Worm (Caenorhabditis elegans): ENCODE measurements around the gene nog-1.
A peak's percentile ranks its signal among the peaks of the same experiment; 100 is the strongest.

Gene nog-1

DNA sequence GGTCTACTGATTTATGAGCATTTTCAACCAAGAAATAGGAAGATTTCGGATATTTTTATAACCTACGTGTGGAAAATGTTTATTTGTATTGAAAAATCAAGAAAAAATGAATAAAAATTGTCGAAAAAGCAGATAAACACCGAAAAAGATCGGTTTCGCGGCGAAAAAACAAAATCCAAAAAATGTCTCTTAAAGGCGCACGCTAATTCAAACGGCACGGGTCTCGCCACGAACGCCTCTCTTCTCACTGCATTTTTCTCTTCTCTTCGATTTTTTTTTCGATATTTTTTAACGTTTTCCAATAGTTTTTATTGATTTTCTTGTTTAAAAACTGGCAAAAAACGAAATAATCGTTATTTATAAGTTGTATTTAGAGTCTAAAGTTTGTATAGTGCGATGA lies 31.9 kb downstream of the nog-1 start (continued):
- TF ChIP-seq Y53F4B.3 (GFP tag; IDR thresholded peaks at IDR 0.05) (no peak), rcor-1 (GFP tag; IDR thresholded peaks at IDR 0.05) (0 out of 2 replicates have a peak, but pooled peaks have one; percentile 21)

DNA sequence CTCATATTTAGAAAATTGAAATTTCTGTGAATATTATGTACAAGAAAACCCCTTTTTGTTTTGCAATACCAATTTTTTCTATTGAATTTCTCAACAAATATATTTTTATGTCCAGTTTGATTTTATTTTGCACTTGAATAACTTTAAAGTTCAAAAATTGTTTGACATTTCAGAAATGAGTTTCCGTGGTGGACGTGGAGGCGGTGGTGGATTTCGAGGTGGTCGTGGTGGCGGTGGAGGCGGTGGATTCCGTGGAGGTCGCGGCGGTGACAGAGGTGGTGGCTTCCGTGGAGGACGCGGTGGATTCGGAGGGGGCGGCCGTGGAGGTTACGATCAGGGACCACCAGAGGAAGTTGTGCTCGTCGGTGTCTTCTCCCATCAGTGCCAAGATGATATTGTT lies 32.3 kb downstream of the nog-1 start, which contains the start of gene garr-1:
Gene garr-1, plus strand, starts transcription at position 174 of the 400 bp plus-strand sequence.
- TF ChIP-seq mcd-1 (GFP tag; IDR thresholded peaks at IDR 0.05) (no peak), egrh-3 (GFP tag; IDR thresholded peaks at IDR 0.05) (peak; percentile 68; the same call in 1 of the 2 replicates), T26A5.8 (tag; optimal IDR thresholded peaks at IDR 0.05) (no peak)

DNA sequence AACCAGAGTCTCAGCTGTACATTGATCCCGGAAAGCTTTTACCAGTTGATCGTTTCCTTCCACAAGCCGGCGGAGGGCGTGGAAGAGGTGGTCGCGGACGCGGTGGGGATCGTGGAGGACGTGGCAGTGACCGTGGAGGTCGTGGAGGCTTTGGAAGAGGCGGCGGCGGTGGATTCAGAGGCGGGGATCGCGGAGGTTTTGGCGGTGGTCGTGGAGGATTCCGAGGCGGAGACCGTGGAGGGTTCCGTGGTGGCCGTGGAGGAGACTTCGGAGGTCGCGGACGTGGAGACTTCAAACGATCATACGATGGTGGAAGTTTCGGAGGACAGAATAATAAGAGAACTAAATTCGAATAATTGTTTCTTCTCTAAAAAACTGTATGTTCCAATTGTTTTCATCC lies 32.9 kb downstream of the nog-1 start:
- TF ChIP-seq ceh-100 (GFP tag; IDR thresholded peaks at IDR 0.05) (no peak), zfh-2 (GFP tag; conservative IDR thresholded peaks at IDR 0.05) (peak; percentile 81), egrh-3 (GFP tag; IDR thresholded peaks at IDR 0.05) (peak; percentile 95)

DNA sequence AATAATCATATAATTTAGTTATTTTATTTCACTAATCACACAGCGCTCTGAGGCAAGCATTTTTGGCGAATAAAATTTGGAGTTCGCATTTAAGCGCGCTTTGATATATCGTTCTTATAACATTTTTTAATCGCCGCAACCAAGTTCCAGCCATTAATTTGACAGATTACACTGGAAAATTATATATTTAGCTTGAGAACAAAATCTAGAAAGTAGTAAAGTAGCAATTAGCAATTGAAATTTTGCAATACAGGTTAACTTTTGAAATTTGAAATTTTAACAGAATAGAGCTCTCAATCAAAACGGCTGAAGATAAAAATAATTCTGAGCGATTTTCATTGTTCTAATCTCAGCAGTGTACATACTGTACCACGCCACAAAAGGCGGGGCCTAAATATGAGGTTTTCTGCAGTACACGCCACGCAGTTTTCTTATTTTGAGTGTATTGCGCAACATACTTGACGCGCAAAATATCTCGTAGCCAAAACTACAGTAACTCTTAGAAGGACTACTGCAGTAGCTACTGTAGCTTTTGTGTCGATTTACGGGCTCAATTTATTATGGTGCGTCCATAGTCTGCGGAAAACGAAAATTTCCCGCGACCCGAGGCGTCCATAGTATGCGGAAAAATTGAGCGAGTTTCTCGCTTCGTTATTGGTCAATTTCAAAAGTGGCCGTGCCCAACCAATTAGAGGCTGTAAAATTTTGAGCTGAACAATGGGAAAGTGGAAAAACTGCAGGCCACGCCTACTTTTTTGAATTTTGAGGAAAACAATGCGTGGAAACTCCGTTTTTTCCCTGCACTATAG lies 33.6 kb downstream of the nog-1 start:
- TF ChIP-seq snpc-1.1 (tag; optimal IDR thresholded peaks at IDR 0.05; ENCODE audit: insufficient read depth) = peak; percentile 67
- TF ChIP-seq tlf-1 (GFP tag; optimal IDR thresholded peaks at IDR 0.05) = peak; percentile 50
- TF ChIP-seq hrde-1 (tag; optimal IDR thresholded peaks at IDR 0.05; ENCODE audit: borderline replicate concordance) = peak; percentile 77
- TF ChIP-seq Y53G8AR.9 (GFP tag; conservative IDR thresholded peaks at IDR 0.05) = peak; percentile 39
- peak; percentile 74 for TF ChIP-seq lsl-1 (GFP tag; optimal IDR thresholded peaks at IDR 0.05)
- peak; percentile 59 for TF ChIP-seq madf-6 (GFP tag; IDR thresholded peaks at IDR 0.05)
- peak; percentile 59; the same call in 1 of the 2 replicates for TF ChIP-seq nfya-2 (GFP tag; IDR thresholded peaks at IDR 0.05)
- TF ChIP-seq ets-4 (GFP tag; optimal IDR thresholded peaks at IDR 0.05) = no peak
- peak; percentile 33 for TF ChIP-seq chd-7 (tag; optimal IDR thresholded peaks at IDR 0.05)
- no peak for TF ChIP-seq ama-1 (optimal IDR thresholded peaks at IDR 0.05)
- peak; percentile 34 to 83 for TF ChIP-seq ama-1 (GFP tag; optimal IDR thresholded peaks at IDR 0.05)
- TF ChIP-seq snpc-1.3 (tag; optimal IDR thresholded peaks at IDR 0.05; ENCODE audit: insufficient read depth) = peak; percentile 16
- peak; percentile 66 for TF ChIP-seq hsf-1 (GFP tag; IDR thresholded peaks at IDR 0.05)
- TF ChIP-seq cebp-2 (GFP tag; IDR thresholded peaks at IDR 0.05) = 0 out of 2 replicates have a peak, but pooled peaks have one; percentile 36
- 0 out of 2 replicates have a peak, but pooled peaks have one; percentile 81 for TF ChIP-seq F37B4.10 (GFP tag; IDR thresholded peaks at IDR 0.05)
- 0 out of 2 replicates have a peak, but pooled peaks have one; percentile 43 for TF ChIP-seq C17E4.6 (GFP tag; IDR thresholded peaks at IDR 0.05)
- peak; percentile 71 for TF ChIP-seq snpc-4 (GFP tag; optimal IDR thresholded peaks at IDR 0.05)
- peak in 3 of 4 experiments; percentile 80 to 95 (median 92) for TF ChIP-seq snpc-4 (tag; optimal IDR thresholded peaks at IDR 0.05)
- TF ChIP-seq unc-130 (GFP tag; optimal IDR thresholded peaks at IDR 0.05) = no peak
- TF ChIP-seq dpff-1 (tag; optimal IDR thresholded peaks at IDR 0.05) = peak; percentile 61
- no peak for TF ChIP-seq zfh-2 (GFP tag; conservative IDR thresholded peaks at IDR 0.05)
- peak; percentile 83 for TF ChIP-seq F39B2.1 (GFP tag; IDR thresholded peaks at IDR 0.05)
- no peak for TF ChIP-seq aptf-2 (GFP tag; conservative IDR thresholded peaks at IDR 0.05)
- TF ChIP-seq tbp1 (GFP tag; optimal IDR thresholded peaks at IDR 0.05) = peak; percentile 17
- peak; percentile 17 for TF ChIP-seq atf-7 (tag; optimal IDR thresholded peaks at IDR 0.05)
- peak; percentile 88 for TF ChIP-seq F49E8.2 (tag; optimal IDR thresholded peaks at IDR 0.05; ENCODE audit: insufficient read depth)
- TF ChIP-seq madf-3 (GFP tag; IDR thresholded peaks at IDR 0.05) = peak; percentile 66; the same call in 1 of the 2 replicates
- 0 out of 2 replicates have a peak, but pooled peaks have one; percentile 53 for TF ChIP-seq attf-6 (GFP tag; IDR thresholded peaks at IDR 0.05)
- TF ChIP-seq rec-8 (tag; optimal IDR thresholded peaks at IDR 0.05) = peak in 1 of 2 experiments; percentile 16
- peak; percentile 57; the same call in 1 of the 2 replicates for TF ChIP-seq egl-44 (GFP tag; IDR thresholded peaks at IDR 0.05)
- TF ChIP-seq zim-3 (tag; optimal IDR thresholded peaks at IDR 0.05) = peak; percentile 69
- TF ChIP-seq mcd-1 (GFP tag; IDR thresholded peaks at IDR 0.05) = peak; percentile 8; the same call in 1 of the 2 replicates
- no peak for TF ChIP-seq cebp-1 (GFP tag; IDR thresholded peaks at IDR 0.05)
- peak; percentile 12 for TF ChIP-seq cebp-1 (tag; optimal IDR thresholded peaks at IDR 0.05)
- no peak; the same call in 1 of the 2 replicates for TF ChIP-seq hmg-1.2 (GFP tag; IDR thresholded peaks at IDR 0.05)

All from whole organism, young adult.